Fruit fly (Drosophila melanogaster) whole organism, adult: ENCODE data around the gene CG11986.
A peak's percentile ranks its signal among the peaks of the same experiment; 100 is the strongest.

Experiments used
- CG11617 ChIP-seq: fragments of 200-800 bp; sonication (Bioruptor generic); optimal IDR thresholded peaks from 2 replicates; lab custom pipeline; 2017; ENCODE audit warnings: mild to moderate bottlenecking, missing biosample characterization, missing genetic modification reagents, missing genetic modification characterization
- CG12768 ChIP-seq: fragments of 200-800 bp; sonication (Bioruptor generic); optimal IDR thresholded peaks from 2 replicates; lab custom pipeline; 2017; ENCODE audit warnings: missing biosample characterization, missing genetic modification characterization, mild to moderate bottlenecking, moderate library complexity, missing genetic modification reagents
- CG14711 ChIP-seq: fragments of 200-800 bp; sonication (Bioruptor generic); optimal IDR thresholded peaks from 2 replicates; lab custom pipeline; 2018; ENCODE audit warnings: missing biosample characterization, mild to moderate bottlenecking, missing genetic modification characterization, moderate library complexity
- CG1620 ChIP-seq: fragments of 200-800 bp; sonication (Bioruptor generic); optimal IDR thresholded peaks from 2 replicates; lab custom pipeline; 2016; ENCODE audit warnings: missing biosample characterization, missing genetic modification characterization
- CG33017 ChIP-seq: fragments of 200-800 bp; sonication (Bioruptor generic); optimal IDR thresholded peaks from 2 replicates; lab custom pipeline; 2018; ENCODE audit warnings: missing biosample characterization, mild to moderate bottlenecking, missing genetic modification characterization, moderate library complexity
- CG5204 ChIP-seq: fragments of 200-800 bp; sonication (Bioruptor generic); optimal IDR thresholded peaks from 2 replicates; lab custom pipeline; 2016; ENCODE audit warnings: missing biosample characterization, missing genetic modification characterization
- CG7045 ChIP-seq: fragments of 200-800 bp; sonication (Bioruptor generic); optimal IDR thresholded peaks from 2 replicates; lab custom pipeline; 2017; ENCODE audit warnings: missing biosample characterization, mild to moderate bottlenecking, missing genetic modification characterization
- CG7101 ChIP-seq: fragments of 200-800 bp; sonication (Bioruptor generic); optimal IDR thresholded peaks from 2 replicates; lab custom pipeline; 2018; ENCODE audit warnings: missing biosample characterization, mild to moderate bottlenecking, missing genetic modification characterization, moderate library complexity
- Clk ChIP-seq: fragments of 200-800 bp; sonication (Bioruptor generic); optimal IDR thresholded peaks from 2 replicates; lab custom pipeline; 2017; ENCODE audit warnings: missing biosample characterization, missing genetic modification characterization
- Crg-1 ChIP-seq: fragments of 200-800 bp; sonication (Bioruptor generic); optimal IDR thresholded peaks from 2 replicates; lab custom pipeline; 2016; ENCODE audit warnings: missing biosample characterization, missing genetic modification characterization
- Hr96 ChIP-seq: fragments of 200-800 bp; sonication (Bioruptor generic); optimal IDR thresholded peaks from 2 replicates; lab custom pipeline; 2016; ENCODE audit warnings: missing biosample characterization, missing genetic modification characterization
- Mnt ChIP-seq: fragments of 200-800 bp; sonication (Bioruptor generic); optimal IDR thresholded peaks from 2 replicates; lab custom pipeline; 2016; ENCODE audit warnings: missing biosample characterization, mild to moderate bottlenecking, missing genetic modification characterization
- bab1 ChIP-seq: fragments of 200-800 bp; sonication (Bioruptor generic); optimal IDR thresholded peaks from 3 replicates; lab custom pipeline; 2019; ENCODE audit warnings: missing biosample characterization, mild to moderate bottlenecking, missing genetic modification characterization, moderate library complexity
- cic ChIP-seq: fragments of 200-800 bp; sonication (Bioruptor generic); optimal IDR thresholded peaks from 2 replicates; lab custom pipeline; 2017; ENCODE audit warnings: missing biosample characterization, mild to moderate bottlenecking, missing genetic modification characterization, moderate library complexity
- cnc ChIP-seq, 2 experiments: fragments of >200 bp; optimal IDR thresholded peaks; 2 replicates each; lab custom pipeline; 2017
- kay ChIP-seq: fragments of 200-800 bp; sonication (Bioruptor generic); peaks from one replicate; lab custom pipeline; 2016; ENCODE audit warnings: missing biosample characterization, missing genetic modification characterization, borderline replicate concordance
- ovo ChIP-seq: fragments of 200-800 bp; sonication (Bioruptor generic); optimal IDR thresholded peaks from 2 replicates; lab custom pipeline; 2016; ENCODE audit warnings: missing biosample characterization, missing genetic modification characterization
- pad ChIP-seq: fragments of 200-800 bp; sonication (Bioruptor generic); optimal IDR thresholded peaks from 3 replicates; lab custom pipeline; 2017; ENCODE audit warnings: missing biosample characterization, missing genetic modification characterization, mild to moderate bottlenecking, moderate library complexity, missing genetic modification reagents
- tj ChIP-seq: fragments of 200-800 bp; sonication (Bioruptor generic); optimal IDR thresholded peaks from 3 replicates; lab custom pipeline; 2017; ENCODE audit warnings: missing biosample characterization, mild to moderate bottlenecking, missing genetic modification characterization, moderate library complexity
- toe ChIP-seq: fragments of 200-800 bp; sonication (Bioruptor generic); optimal IDR thresholded peaks from 2 replicates; lab custom pipeline; 2016; ENCODE audit warnings: missing biosample characterization, missing genetic modification characterization

Gene CG11986

dm6 chr3R:9062756-9063155, 47.5 kb downstream of the CG11986 start:
- TF ChIP-seq Crg-1 (GFP tag; lab: Kevin White, UChicago) (no peak), CG5204 (GFP tag; lab: Kevin White, UChicago) (no peak), Clk (GFP tag; lab: Kevin White, UChicago) (no peak), ovo (GFP tag; lab: Kevin White, UChicago) (no peak), CG1620 (GFP tag; lab: Kevin White, UChicago) (no peak), CG33017 (tag; lab: Kevin White, UChicago) (peak; percentile 37), CG7045 (no peak)

- TF ChIP-seq Hr96 (GFP tag; lab: Kevin White, UChicago) (no peak), cnc (optimal IDR thresholded peaks at IDR 0.05; lab: Kevin White, UChicago) (no peak), CG5204 (GFP tag; lab: Kevin White, UChicago) (no peak), tj (GFP tag; lab: Kevin White, UChicago) (no peak), CG1620 (GFP tag; lab: Kevin White, UChicago) (no peak), Clk (GFP tag; lab: Kevin White, UChicago) (peak; percentile 9), ovo (GFP tag; lab: Kevin White, UChicago) (no peak), Crg-1 (GFP tag; lab: Kevin White, UChicago) (no peak), CG14711 (tag; lab: Kevin White, UChicago) (peak; percentile 95), CG12768 (GFP tag; lab: Kevin White, UChicago) (no peak), Mnt (GFP tag; lab: Kevin White, UChicago) (peak; percentile 51), CG11617 (GFP tag; lab: Kevin White, UChicago) (peak; percentile 26), cic (GFP tag; lab: Kevin White, UChicago) (no peak), toe (peak; percentile 10), kay (GFP tag; lab: Kevin White, UChicago) (no peak), CG7101 (tag; lab: Kevin White, UChicago) (peak; percentile 61), pad (GFP tag; lab: Kevin White, UChicago) (no peak), CG7045 (no peak), bab1 (peak; percentile 65), CG33017 (tag; lab: Kevin White, UChicago) (peak; percentile 48)
Measured at dm6 chr3R:9064874-9065273, 49.6 kb downstream of the CG11986 start, which contains the start of the genes beag and Ada. TSS of gene beag (minus strand) at chr3R:9065078. TSS of gene Ada (plus strand) at chr3R:9065183.
